Worm (Caenorhabditis elegans) whole organism, young adult: ENCODE data around the gene B0228.6.

Experiments used
- K12H6.12 ChIP-seq: fragments of 200-800 bp; sonication (Bioruptor generic); optimal IDR thresholded peaks from 2 replicates; lab custom pipeline; 2018; ENCODE audit warnings: mild to moderate bottlenecking, missing genetic modification characterization, missing compliant biosample characterization
- unc-62 ChIP-seq: fragments of 150-350 bp; optimal IDR thresholded peaks from 2 replicates; lab custom pipeline; 2014; ENCODE audit warnings: missing biosample characterization, missing genetic modification reagents, missing genetic modification characterization

DNA sequence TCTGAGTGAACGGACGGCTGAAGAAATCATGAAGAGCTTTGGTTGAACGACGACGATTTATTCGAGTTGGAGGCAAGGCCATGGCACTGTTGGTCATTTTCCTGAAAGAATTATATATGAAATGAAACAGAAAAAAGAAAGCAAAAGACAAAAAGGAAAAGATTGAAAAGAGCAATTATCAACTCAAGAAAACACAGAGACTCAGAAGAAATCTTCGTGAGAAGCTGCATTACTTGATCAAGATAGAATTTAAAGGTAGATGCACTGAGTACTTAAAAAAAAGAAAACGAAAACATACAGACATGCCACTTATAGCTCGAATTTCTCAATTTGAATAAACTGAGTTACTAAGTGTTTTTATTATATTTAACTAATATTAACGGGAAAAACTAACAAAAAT is 36.5 kb downstream of the B0228.6 start, which contains the start of gene cpna-5:
- TF ChIP-seq K12H6.12 (tag; lab: Kevin White, UChicago) (no peak), unc-62 (no peak)
